Fruit fly (Drosophila melanogaster) ovary, adult (tissue): ENCODE results near the gene CG33635.

Source experiments
- CG17801 ChIP-seq: fragments of 200-800 bp; optimal IDR thresholded peaks from 2 replicates; lab custom pipeline; 2019; ENCODE audit warnings: missing biosample characterization, mild to moderate bottlenecking, missing genetic modification characterization, moderate library complexity; ENCODE audit not compliant: partially characterized antibody

The CG33635 gene

dm6 chr2L:166115-167069 is 7.9 kb upstream of the CG33635 start:
- TF ChIP-seq CG17801 (GFP tag; lab: Kevin White, UChicago), result peak; percentile 97

dm6 chr2L:165253-165890 is 6.9 kb upstream of the CG33635 start:
- peak; percentile 1 for TF ChIP-seq CG17801 (GFP tag; lab: Kevin White, UChicago)

dm6 chr2L:163229-163628 is 4.8 kb upstream of the CG33635 start:
- TF ChIP-seq CG17801 (GFP tag; lab: Kevin White, UChicago), result no peak

dm6 chr2L:162208-162607 is 3.7 kb upstream of the CG33635 start:
- TF ChIP-seq CG17801 (GFP tag; lab: Kevin White, UChicago), result no peak

dm6 chr2L:161453-162175 is 3.1 kb upstream of the CG33635 start:
- peak; percentile 95 for TF ChIP-seq CG17801 (GFP tag; lab: Kevin White, UChicago)

dm6 chr2L:160581-161452 is 2.4 kb upstream of the CG33635 start:
- peak; percentile 91 for TF ChIP-seq CG17801 (GFP tag; lab: Kevin White, UChicago)

dm6 chr2L:155994-156393 is 2.5 kb downstream of the CG33635 start, which contains the start of gene CG3436:
TSS of gene CG3436 (plus strand) at chr2L:156029.
- peak; percentile 42 for TF ChIP-seq CG17801 (GFP tag; lab: Kevin White, UChicago)

- no peak for TF ChIP-seq CG17801 (GFP tag; lab: Kevin White, UChicago)
Observed at dm6 chr2L:155215-155712, 3.2 kb downstream of the CG33635 start, which contains the start of gene Pus10. TSS of gene Pus10 (minus strand) at chr2L:155305.

dm6 chr2L:153142-153541 is 5.3 kb downstream of the CG33635 start, which contains the start of gene CG42399:
TSS of gene CG42399 (minus strand) at chr2L:153300.
- no peak for TF ChIP-seq CG17801 (GFP tag; lab: Kevin White, UChicago)

- no peak for TF ChIP-seq CG17801 (GFP tag; lab: Kevin White, UChicago)
Observed at dm6 chr2L:146503-146902, 12.0 kb downstream of the CG33635 start.

dm6 chr2L:143088-143487 is 15.4 kb downstream of the CG33635 start, which contains the start of the genes CG31974 and CG11454:
TSS of gene CG31974 (minus strand) at chr2L:143091.
TSS of gene CG11454 (plus strand) at chr2L:143323.
- no peak for TF ChIP-seq CG17801 (GFP tag; lab: Kevin White, UChicago)

dm6 chr2L:140849-141248 is 17.6 kb downstream of the CG33635 start, which contains the start of the genes CG31975 and ovm:
TSS of gene CG31975 (minus strand) at chr2L:140992.
TSS of gene ovm (minus strand) at chr2L:140992.
- no peak for TF ChIP-seq CG17801 (GFP tag; lab: Kevin White, UChicago)

dm6 chr2L:139610-140009 is 18.9 kb downstream of the CG33635 start:
- no peak for TF ChIP-seq CG17801 (GFP tag; lab: Kevin White, UChicago)
